Worm (Caenorhabditis elegans): ENCODE measurements around the gene D1054.3.

Gene D1054.3

ce11 chrV:10727651-10728050 lies 43.6 kb upstream of the D1054.3 start:
- TF ChIP-seq isw-1 (GFP tag; IDR thresholded peaks at IDR 0.05) (no peak), ceh-8 (GFP tag; optimal IDR thresholded peaks at IDR 0.05) (no peak), unc-98 (GFP tag; IDR thresholded peaks at IDR 0.05) (no peak), mdl-1 (tag; optimal IDR thresholded peaks at IDR 0.05) (peak in 1 of 2 experiments; percentile 8), F16B12.6 (tag; optimal IDR thresholded peaks at IDR 0.05) (no peak), nhr-20 (tag; optimal IDR thresholded peaks at IDR 0.05) (peak; percentile 52), ets-5 (GFP tag; IDR thresholded peaks at IDR 0.05) (no peak), rnt-1 (tag; optimal IDR thresholded peaks at IDR 0.05) (peak; percentile 91), nhr-71 (tag; optimal IDR thresholded peaks at IDR 0.05) (peak; percentile 84), lsy-2 (tag; optimal IDR thresholded peaks at IDR 0.05) (peak in 1 of 2 experiments; percentile 26), C16A3.4 (tag; optimal IDR thresholded peaks at IDR 0.05) (peak; percentile 12), sox-4 (tag; optimal IDR thresholded peaks at IDR 0.05) (no peak), lin-14 (GFP tag; optimal IDR thresholded peaks at IDR 0.05) (peak; percentile 86), nhr-19 (GFP tag; conservative IDR thresholded peaks at IDR 0.05) (peak; percentile 66), C04F5.9 (tag; optimal IDR thresholded peaks at IDR 0.05) (no peak), sptf-1 (tag; optimal IDR thresholded peaks at IDR 0.05) (no peak), efl-1 (optimal IDR thresholded peaks at IDR 0.05) (peak in 1 of 2 experiments; percentile 2), efl-1 (GFP tag; optimal IDR thresholded peaks at IDR 0.05 in 1 of 2) (peak in 1 of 2 experiments; percentile 76), snu-23 (GFP tag; optimal IDR thresholded peaks at IDR 0.05) (peak; percentile 38), ztf-4 (tag; optimal IDR thresholded peaks at IDR 0.05) (peak; percentile 17), lin-35 (GFP tag; optimal IDR thresholded peaks at IDR 0.05) (peak in 1 of 2 experiments; percentile 6), nhr-11 (tag; optimal IDR thresholded peaks at IDR 0.05) (peak; percentile 45), unc-130 (tag; optimal IDR thresholded peaks at IDR 0.05) (peak; percentile 40), lin-39 (tag; optimal IDR thresholded peaks at IDR 0.05) (peak; percentile 92), tbx-2 (tag; optimal IDR thresholded peaks at IDR 0.05) (peak; percentile 69), fkh-8 (tag; optimal IDR thresholded peaks at IDR 0.05) (no peak), swsn-7 (tag; optimal IDR thresholded peaks at IDR 0.05) (peak; percentile 18), blmp-1 (tag; optimal IDR thresholded peaks at IDR 0.05) (peak; percentile 57), alr-1 (tag; optimal IDR thresholded peaks at IDR 0.05; ENCODE audit: borderline replicate concordance) (no peak)

ce11 chrV:10729456-10729904 lies 41.8 kb upstream of the D1054.3 start:
- TF ChIP-seq vab-15 (tag; optimal IDR thresholded peaks at IDR 0.05) (no peak), aha-1 (tag; optimal IDR thresholded peaks at IDR 0.05) (no peak), Y116A8C.19 (tag; optimal IDR thresholded peaks at IDR 0.05; ENCODE audit: borderline replicate concordance) (no peak), C16A3.4 (tag; optimal IDR thresholded peaks at IDR 0.05) (peak; percentile 12), ceh-90 (tag; optimal IDR thresholded peaks at IDR 0.05) (no peak), efl-1 (optimal IDR thresholded peaks at IDR 0.05) (no peak), efl-1 (GFP tag; optimal IDR thresholded peaks at IDR 0.05 in 1 of 2) (peak in 1 of 2 experiments; percentile 94), unc-98 (GFP tag; IDR thresholded peaks at IDR 0.05) (no peak), jun-1 (tag; optimal IDR thresholded peaks at IDR 0.05) (peak; percentile 43), snpc-4 (tag; optimal IDR thresholded peaks at IDR 0.05) (no peak), egl-27 (tag; optimal IDR thresholded peaks at IDR 0.05) (no peak), nhr-47 (tag; optimal IDR thresholded peaks at IDR 0.05) (peak; percentile 47), F16B12.6 (tag; optimal IDR thresholded peaks at IDR 0.05) (no peak), dpl-1 (GFP tag; optimal IDR thresholded peaks at IDR 0.05) (no peak), ztf-11 (tag; optimal IDR thresholded peaks at IDR 0.05) (no peak), ama-1 (optimal IDR thresholded peaks at IDR 0.05) (no peak), tbx-2 (tag; optimal IDR thresholded peaks at IDR 0.05) (peak; percentile 47), nhr-84 (tag; optimal IDR thresholded peaks at IDR 0.05) (no peak), nhr-11 (tag; optimal IDR thresholded peaks at IDR 0.05) (no peak), nhr-20 (tag; optimal IDR thresholded peaks at IDR 0.05) (peak; percentile 84), fkh-10 (GFP tag; optimal IDR thresholded peaks at IDR 0.05) (no peak), nhr-77 (tag; optimal IDR thresholded peaks at IDR 0.05) (no peak), C34B4.2 (tag; optimal IDR thresholded peaks at IDR 0.05) (no peak), hpl-2 (GFP tag; optimal IDR thresholded peaks at IDR 0.05) (peak; percentile 21), fkh-4 (tag; optimal IDR thresholded peaks at IDR 0.05; ENCODE audit: borderline replicate concordance) (no peak), C04F5.9 (tag; optimal IDR thresholded peaks at IDR 0.05) (no peak), ces-1 (GFP tag; optimal IDR thresholded peaks at IDR 0.05) (no peak), isw-1 (GFP tag; IDR thresholded peaks at IDR 0.05) (no peak), nhr-71 (tag; optimal IDR thresholded peaks at IDR 0.05) (peak; percentile 65), blmp-1 (tag; optimal IDR thresholded peaks at IDR 0.05) (peak; percentile 68), fos-1 (tag; optimal IDR thresholded peaks at IDR 0.05) (no peak), unc-30 (tag; optimal IDR thresholded peaks at IDR 0.05) (no peak), sup-37 (GFP tag; optimal IDR thresholded peaks at IDR 0.05) (no peak), zip-4 (GFP tag; optimal IDR thresholded peaks at IDR 0.05) (no peak)
